Worm (Caenorhabditis elegans): ENCODE data around the gene ncr-2.

ce11 chrIII:8235880-8236279 is 22.3 kb upstream of the ncr-2 start, which contains the start of gene C02F5.5:
- TF ChIP-seq flt-1 (GFP tag; IDR thresholded peaks at IDR 0.05), result no peak
- TF ChIP-seq tbx-11 (GFP tag; IDR thresholded peaks at IDR 0.05), result no peak
- no peak for TF ChIP-seq ama-1 (optimal IDR thresholded peaks at IDR 0.05)
